Worm (Caenorhabditis elegans): ENCODE measurements around the gene fzr-1.

Gene fzr-1

DNA sequence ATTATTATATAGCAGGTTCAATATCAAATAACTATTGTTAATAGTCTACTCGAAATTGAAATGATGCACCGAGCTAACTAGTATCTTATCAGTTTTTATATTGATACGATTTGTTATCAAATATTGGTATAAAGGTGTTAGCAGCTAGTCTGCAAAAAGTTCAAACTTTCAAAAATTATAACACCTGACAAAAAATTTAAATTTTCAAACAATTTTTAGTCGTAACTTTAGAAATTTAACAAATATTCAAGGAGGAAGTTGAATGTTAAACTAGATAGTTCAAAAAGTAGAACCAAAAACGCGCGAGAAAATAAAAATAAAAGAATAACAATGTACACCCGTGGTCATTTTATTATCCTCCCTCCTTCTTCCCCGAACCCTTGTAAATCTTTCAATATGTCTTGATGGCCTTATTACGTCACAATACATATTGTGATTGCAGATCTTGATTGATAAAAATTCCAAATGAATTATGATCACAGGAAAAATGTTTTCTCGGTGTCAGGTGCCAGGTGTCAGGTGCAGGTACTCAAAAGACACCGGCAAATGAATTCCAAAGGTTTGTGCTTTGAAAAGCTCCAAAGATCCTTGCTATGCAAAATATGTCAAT, 11.4 kb upstream of the fzr-1 start, which contains the start of gene ZK1307.1:
ZK1307.1 (minus strand) TSS at position 51 of the 610 bp plus-strand sequence.
- TF ChIP-seq zip-8 (tag; optimal IDR thresholded peaks at IDR 0.05) (peak; percentile 69), bed-3 (GFP tag; optimal IDR thresholded peaks at IDR 0.05) (no peak), nhr-28 (tag; optimal IDR thresholded peaks at IDR 0.05) (no peak), elt-3 (tag; optimal IDR thresholded peaks at IDR 0.05) (no peak), lin-32 (GFP tag; optimal IDR thresholded peaks at IDR 0.05) (no peak), unc-62 (GFP tag; optimal IDR thresholded peaks at IDR 0.05) (peak; percentile 39), blmp-1 (tag; optimal IDR thresholded peaks at IDR 0.05) (no peak), elt-1 (tag; optimal IDR thresholded peaks at IDR 0.05; ENCODE audit: borderline replicate concordance, insufficient read depth) (peak; percentile 12)

- TF ChIP-seq lin-32 (GFP tag; optimal IDR thresholded peaks at IDR 0.05) = no peak
- no peak for TF ChIP-seq ceh-43 (GFP tag; optimal IDR thresholded peaks at IDR 0.05)
- TF ChIP-seq ceh-39 (tag; optimal IDR thresholded peaks at IDR 0.05) = no peak
- TF ChIP-seq mep-1 (tag; optimal IDR thresholded peaks at IDR 0.05) = no peak
- no peak for TF ChIP-seq mab-5 (tag; optimal IDR thresholded peaks at IDR 0.05)
- TF ChIP-seq ceh-83 (GFP tag; optimal IDR thresholded peaks at IDR 0.05) = no peak
Observed at ce11 chrII:9653679-9654078, 9.4 kb upstream of the fzr-1 start, which contains the start of gene ZK1307.2. Gene ZK1307.2 (minus strand): TSS chrII:9653952.

DNA sequence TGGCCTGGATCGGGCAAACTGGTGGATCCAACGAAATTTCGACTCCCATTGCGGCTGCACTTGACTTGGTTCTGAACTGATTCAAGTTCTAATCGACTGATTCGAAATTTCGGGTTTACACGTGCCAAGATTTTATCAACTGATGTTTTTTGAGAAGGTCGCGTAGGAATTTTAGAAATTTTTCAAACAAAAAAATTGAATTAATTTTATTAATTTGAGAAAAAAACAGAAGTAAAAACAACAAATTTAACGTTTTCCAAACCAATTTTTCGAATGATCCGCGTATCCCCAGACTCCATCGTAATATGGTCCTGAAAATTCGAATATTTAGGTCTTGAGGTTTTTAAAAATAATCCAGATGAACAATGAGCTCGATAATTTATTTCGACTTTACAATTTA, 8.7 kb upstream of the fzr-1 start, which contains the start of gene ZK1307.3:
ZK1307.3 (minus strand) TSS at position 101 of the 400 bp plus-strand sequence.
- TF ChIP-seq nhr-28 (tag; optimal IDR thresholded peaks at IDR 0.05) = no peak
- TF ChIP-seq nhr-2 (tag; optimal IDR thresholded peaks at IDR 0.05) = no peak
- no peak for TF ChIP-seq pha-4 (tag; optimal IDR thresholded peaks at IDR 0.05)
- no peak for TF ChIP-seq drap-1 (GFP tag; optimal IDR thresholded peaks at IDR 0.05)
- TF ChIP-seq cnd-1 (tag; optimal IDR thresholded peaks at IDR 0.05) = no peak
- TF ChIP-seq ztf-11 (tag; optimal IDR thresholded peaks at IDR 0.05) = no peak
- TF ChIP-seq elt-1 (tag; optimal IDR thresholded peaks at IDR 0.05; ENCODE audit: borderline replicate concordance, insufficient read depth) = no peak
- TF ChIP-seq M03D4.4 (tag; optimal IDR thresholded peaks at IDR 0.05) = no peak
- no peak for TF ChIP-seq nhr-76 (tag; optimal IDR thresholded peaks at IDR 0.05)
- no peak for TF ChIP-seq lsy-2 (tag; optimal IDR thresholded peaks at IDR 0.05)
- no peak for TF ChIP-seq hlh-1 (tag; optimal IDR thresholded peaks at IDR 0.05)
- no peak for TF ChIP-seq lin-13 (tag; optimal IDR thresholded peaks at IDR 0.05)
- no peak for TF ChIP-seq sem-2 (GFP tag; optimal IDR thresholded peaks at IDR 0.05)
- TF ChIP-seq ceh-83 (GFP tag; optimal IDR thresholded peaks at IDR 0.05) = no peak
- TF ChIP-seq ceh-43 (GFP tag; optimal IDR thresholded peaks at IDR 0.05) = no peak
- no peak for TF ChIP-seq sptf-1 (tag; optimal IDR thresholded peaks at IDR 0.05)
- TF ChIP-seq unc-62 (GFP tag; optimal IDR thresholded peaks at IDR 0.05) = no peak

ce11 chrII:9651700-9652099, 7.4 kb upstream of the fzr-1 start, which contains the start of gene ZK1307.4:
Gene ZK1307.4 (minus strand): TSS chrII:9651800.
- no peak for TF ChIP-seq unc-39 (tag; optimal IDR thresholded peaks at IDR 0.05)
- TF ChIP-seq cnd-1 (tag; optimal IDR thresholded peaks at IDR 0.05) = no peak
- TF ChIP-seq lin-13 (tag; optimal IDR thresholded peaks at IDR 0.05) = no peak
- TF ChIP-seq unc-62 (GFP tag; optimal IDR thresholded peaks at IDR 0.05) = no peak
- TF ChIP-seq unc-120 (tag; optimal IDR thresholded peaks at IDR 0.05; ENCODE audit: poor library complexity, severe bottlenecking) = no peak
- no peak for TF ChIP-seq nhr-2 (tag; optimal IDR thresholded peaks at IDR 0.05)
- no peak for TF ChIP-seq ztf-11 (tag; optimal IDR thresholded peaks at IDR 0.05)
- no peak for TF ChIP-seq bed-3 (GFP tag; optimal IDR thresholded peaks at IDR 0.05)
- no peak for TF ChIP-seq elt-1 (tag; optimal IDR thresholded peaks at IDR 0.05; ENCODE audit: borderline replicate concordance, insufficient read depth)
- TF ChIP-seq sptf-1 (tag; optimal IDR thresholded peaks at IDR 0.05) = no peak
- TF ChIP-seq tbx-8 (GFP tag; optimal IDR thresholded peaks at IDR 0.05) = no peak
- no peak for TF ChIP-seq sem-2 (GFP tag; optimal IDR thresholded peaks at IDR 0.05)
- no peak for TF ChIP-seq flh-1 (GFP tag; optimal IDR thresholded peaks at IDR 0.05)
- TF ChIP-seq nhr-237 (tag; optimal IDR thresholded peaks at IDR 0.05) = no peak
- TF ChIP-seq ham-2 (GFP tag; optimal IDR thresholded peaks at IDR 0.05) = no peak
- TF ChIP-seq ceh-39 (tag; optimal IDR thresholded peaks at IDR 0.05) = no peak

DNA sequence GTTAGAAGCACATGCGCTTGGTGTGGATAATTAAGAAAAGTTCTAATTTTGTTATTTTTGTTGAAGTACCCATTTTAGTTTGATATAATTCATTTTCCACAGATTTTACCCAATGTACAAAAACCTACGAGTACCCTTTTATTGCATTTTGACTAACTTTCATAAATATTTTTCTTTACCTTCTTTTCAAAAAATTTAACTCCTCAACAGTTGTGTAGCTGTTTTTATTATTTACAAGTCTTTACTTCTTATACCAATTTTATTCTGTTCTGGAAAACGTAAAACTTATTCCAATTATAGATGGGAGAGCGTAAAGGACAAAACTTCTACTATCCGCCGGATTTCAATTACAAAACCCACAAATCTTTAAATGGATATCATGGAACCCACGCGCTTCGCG, 4.9 kb upstream of the fzr-1 start, which contains the start of gene ZK1307.9:
ZK1307.9 (plus strand) TSS at position 301 of the 400 bp plus-strand sequence.
- no peak for TF ChIP-seq M03D4.4 (tag; optimal IDR thresholded peaks at IDR 0.05)
- no peak for TF ChIP-seq ceh-43 (GFP tag; optimal IDR thresholded peaks at IDR 0.05)
- no peak for TF ChIP-seq lin-13 (tag; optimal IDR thresholded peaks at IDR 0.05)
- no peak for TF ChIP-seq bed-3 (GFP tag; optimal IDR thresholded peaks at IDR 0.05)
- no peak for TF ChIP-seq drap-1 (GFP tag; optimal IDR thresholded peaks at IDR 0.05)
- no peak for TF ChIP-seq unc-62 (GFP tag; optimal IDR thresholded peaks at IDR 0.05)
- no peak for TF ChIP-seq ham-2 (GFP tag; optimal IDR thresholded peaks at IDR 0.05)
- TF ChIP-seq flh-1 (GFP tag; optimal IDR thresholded peaks at IDR 0.05) = no peak
- no peak for TF ChIP-seq sem-2 (GFP tag; optimal IDR thresholded peaks at IDR 0.05)
- TF ChIP-seq unc-39 (tag; optimal IDR thresholded peaks at IDR 0.05) = no peak
- TF ChIP-seq zip-8 (tag; optimal IDR thresholded peaks at IDR 0.05) = no peak
- no peak for TF ChIP-seq mab-5 (tag; optimal IDR thresholded peaks at IDR 0.05)
- TF ChIP-seq blmp-1 (tag; optimal IDR thresholded peaks at IDR 0.05) = no peak
- TF ChIP-seq mls-2 (tag; optimal IDR thresholded peaks at IDR 0.05) = no peak
- TF ChIP-seq pha-4 (tag; optimal IDR thresholded peaks at IDR 0.05) = no peak
- TF ChIP-seq ces-1 (GFP tag; optimal IDR thresholded peaks at IDR 0.05) = no peak
- no peak for TF ChIP-seq elt-1 (tag; optimal IDR thresholded peaks at IDR 0.05; ENCODE audit: borderline replicate concordance, insufficient read depth)

Data from whole organism, mixed stage, embryonic.